Worm (Caenorhabditis elegans): ENCODE measurements around the gene M153.3.

DNA sequence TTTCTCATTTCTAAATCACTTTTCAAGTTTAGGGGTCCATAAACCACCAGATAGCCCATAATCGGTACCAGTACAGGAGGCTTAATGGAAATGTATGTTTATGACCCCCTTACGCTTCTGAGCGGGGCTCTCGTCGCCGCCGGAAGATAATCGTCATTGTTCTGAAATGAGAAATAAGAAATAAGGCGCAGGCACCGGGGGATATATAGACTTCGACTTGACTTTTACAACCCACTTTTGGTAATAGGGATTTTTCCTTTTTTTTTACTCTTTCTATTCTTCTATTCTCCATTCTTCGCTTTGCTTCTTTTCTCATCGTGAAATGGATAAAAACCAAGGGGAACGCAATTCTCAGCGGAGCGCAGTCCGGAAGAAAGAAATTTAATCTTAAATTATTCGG, 47.5 kb upstream of the M153.3 start:
- no peak for TF ChIP-seq ceh-24 (tag; optimal IDR thresholded peaks at IDR 0.05)
- TF ChIP-seq Y22D7AL.16 (tag; optimal IDR thresholded peaks at IDR 0.05), result no peak
- no peak for TF ChIP-seq tbx-7 (tag; optimal IDR thresholded peaks at IDR 0.05)
- no peak for TF ChIP-seq tbx-2 (tag; optimal IDR thresholded peaks at IDR 0.05)

All from whole organism, late embryonic.